Worm (Caenorhabditis elegans) whole organism, L4 larva: ENCODE measurements around the gene Y70C5A.2.

Experiments
- lir-3 ChIP-seq: sonication (generic microtip); optimal IDR thresholded peaks from 2 replicates; lab custom pipeline; 2016; ENCODE audit warnings: mild to moderate bottlenecking, missing genetic modification characterization, missing compliant biosample characterization
- snpc-1.2 ChIP-seq: fragments of 200-800 bp; sonication (Bioruptor generic); IDR thresholded peaks from 2 replicates; pipeline ENCODE4 v1.3.6; 2022; ENCODE audit warnings: missing genetic modification reagents, missing genetic modification characterization, missing compliant biosample characterization

DNA sequence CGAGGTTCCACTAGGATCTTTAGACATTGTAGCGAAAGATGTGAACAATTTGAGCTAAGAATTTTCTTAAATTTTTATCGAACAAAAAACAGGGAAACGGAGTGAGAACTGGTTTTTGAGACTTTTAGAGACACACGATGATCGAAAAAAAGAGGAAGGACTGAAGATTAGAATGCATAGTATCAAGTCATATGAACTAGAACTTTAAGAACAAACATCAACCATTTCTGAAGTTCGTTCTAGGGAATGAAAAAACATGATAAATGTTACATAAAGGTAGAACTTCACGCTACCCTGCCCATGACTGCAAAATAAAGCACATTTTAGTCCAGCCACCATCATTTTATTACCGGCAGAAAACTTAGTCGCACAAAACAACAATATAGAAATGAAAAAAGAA, 23.4 kb upstream of the Y70C5A.2 start, which contains the start of gene W06G6.9:
- no peak for TF ChIP-seq lir-3
- no peak for TF ChIP-seq snpc-1.2 (GFP tag; lab: Robert Waterston, UW)
